Worm (Caenorhabditis elegans) whole organism, L1 larva: ENCODE data around the gene popl-1.

Source experiments
- ama-1 ChIP-seq: fragments of 150-350 bp; optimal IDR thresholded peaks from 2 replicates; lab custom pipeline; 2014
- blmp-1 ChIP-seq: fragments of 150-350 bp; optimal IDR thresholded peaks from 2 replicates; lab custom pipeline; 2014; ENCODE audit warnings: missing biosample characterization, missing genetic modification characterization
- elt-2 ChIP-seq: sonication (generic microtip); optimal IDR thresholded peaks from 2 replicates; lab custom pipeline; 2016; ENCODE audit warnings: missing genetic modification characterization, mild to moderate bottlenecking, inconsistent platforms, missing compliant biosample characterization, missing genetic modification reagents
- fos-1 ChIP-seq: fragments of 150-350 bp; optimal IDR thresholded peaks from 2 replicates; lab custom pipeline; 2014; ENCODE audit warnings: missing biosample characterization, missing genetic modification characterization

DNA sequence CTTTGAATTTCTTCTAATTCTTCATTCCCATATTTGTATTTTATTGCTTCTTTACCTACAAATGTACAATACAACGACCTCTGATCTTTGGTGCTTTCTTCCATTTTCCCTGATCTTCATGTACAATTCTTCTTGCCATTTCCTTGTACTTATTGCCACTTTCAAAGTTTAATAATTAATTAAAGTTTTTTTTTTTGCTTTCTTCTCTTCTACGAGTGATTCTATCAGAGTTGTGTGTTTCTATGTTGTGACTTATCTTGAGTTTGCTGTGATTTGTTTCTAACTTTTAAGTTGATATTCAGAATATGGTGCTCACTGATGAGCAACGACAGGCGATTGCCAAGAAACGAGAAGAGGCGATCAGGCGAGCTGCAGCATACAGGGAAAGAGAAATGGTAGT, 40.1 kb downstream of the popl-1 start, which contains the start of gene smrc-1:
- TF ChIP-seq fos-1: no peak
- no peak for TF ChIP-seq ama-1 (lab: Kevin White, UChicago)
- no peak for TF ChIP-seq elt-2 (tag; lab: Kevin White, UChicago)
- TF ChIP-seq blmp-1 (tag; lab: Kevin White, UChicago): no peak
